Worm (Caenorhabditis elegans) whole organism, L1 larva: Measurements from ENCODE around the gene F07A11.5.

Source experiments
- C34B4.2 ChIP-seq: sonication (generic microtip); optimal IDR thresholded peaks from 2 replicates; lab custom pipeline; 2017; ENCODE audit warnings: mild to moderate bottlenecking, missing genetic modification characterization, missing compliant biosample characterization
- F16B12.6 ChIP-seq: fragments of 150-350 bp; optimal IDR thresholded peaks from 2 replicates; lab custom pipeline; 2014; ENCODE audit warnings: missing biosample characterization, missing genetic modification characterization
- Y116A8C.19 ChIP-seq: sonication (generic microtip); optimal IDR thresholded peaks from 2 replicates; lab custom pipeline; 2016; ENCODE audit warnings: missing compliant biosample characterization, missing genetic modification characterization, borderline replicate concordance
- aha-1 ChIP-seq: fragments of 150-350 bp; optimal IDR thresholded peaks from 2 replicates; lab custom pipeline; 2014; ENCODE audit warnings: missing biosample characterization, missing genetic modification characterization
- alr-1 ChIP-seq: fragments of 200-800 bp; sonication (Bioruptor generic); optimal IDR thresholded peaks from 2 replicates; lab custom pipeline; 2018; ENCODE audit warnings: borderline replicate concordance, mild to moderate bottlenecking, missing genetic modification characterization, missing compliant biosample characterization
- ama-1 ChIP-seq: fragments of 150-350 bp; optimal IDR thresholded peaks from 2 replicates; lab custom pipeline; 2014
- ceh-8 ChIP-seq: fragments of 200-800 bp; sonication (Bioruptor generic); optimal IDR thresholded peaks from 2 replicates; lab custom pipeline; 2018; ENCODE audit warnings: mild to moderate bottlenecking, missing genetic modification characterization, moderate library complexity, missing compliant biosample characterization
- ceh-82 ChIP-seq, 3 experiments: fragments of 150-350 bp in 1 of 3; sonication (generic microtip) in 2 of 3; optimal IDR thresholded peaks; 2 replicates each; lab custom pipeline; 2014 to 2017; ENCODE audit warnings: missing biosample characterization in 3 of 3, missing genetic modification characterization in 3 of 3
- dpl-1 ChIP-seq, 3 experiments: fragments of 150-350 bp in 2 of 3; sonication (generic microtip) in 1 of 3; optimal IDR thresholded peaks; 2 replicates each; lab custom pipeline; 2014 to 2017; ENCODE audit warnings: missing biosample characterization in 3 of 3, missing genetic modification characterization in 3 of 3, missing genetic modification reagents in 3 of 3
- efl-1 ChIP-seq, 4 experiments: fragments of 150-350 bp; optimal IDR thresholded peaks in 3 of 4; peaks in 1 of 4; 1 replicate in 1 of 4; 2 replicates in 3 of 4; lab custom pipeline; 2014; ENCODE audit warnings: missing biosample characterization in 2 of 4, missing genetic modification characterization in 2 of 4, missing genetic modification reagents in 2 of 4
- egl-13 ChIP-seq: sonication (generic microtip); optimal IDR thresholded peaks from 2 replicates; lab custom pipeline; 2016; ENCODE audit warnings: missing genotype, missing genetic modification reagents, missing genetic modification characterization, missing compliant biosample characterization
- elt-2 ChIP-seq: sonication (generic microtip); optimal IDR thresholded peaks from 2 replicates; lab custom pipeline; 2016; ENCODE audit warnings: missing genetic modification characterization, mild to moderate bottlenecking, inconsistent platforms, missing compliant biosample characterization, missing genetic modification reagents
- elt-3 ChIP-seq, 6 experiments: fragments of 150-350 bp in 1 of 6; sonication (generic microtip); optimal IDR thresholded peaks; 2 replicates each; lab custom pipeline; 2017 to 2018; ENCODE audit warnings: missing biosample characterization in 6 of 6, missing genetic modification characterization in 6 of 6, inconsistent platforms in 1 of 6
- fkh-10 ChIP-seq: sonication (generic microtip); optimal IDR thresholded peaks from 2 replicates; lab custom pipeline; 2017; ENCODE audit warnings: missing biosample characterization, missing genetic modification reagents, missing genetic modification characterization
- fkh-4 ChIP-seq: sonication (generic microtip); optimal IDR thresholded peaks from 2 replicates; lab custom pipeline; 2016; ENCODE audit warnings: missing compliant biosample characterization, missing genetic modification characterization, borderline replicate concordance
- fos-1 ChIP-seq: fragments of 150-350 bp; optimal IDR thresholded peaks from 2 replicates; lab custom pipeline; 2014; ENCODE audit warnings: missing biosample characterization, missing genetic modification characterization
- grh-1 ChIP-seq: fragments of 200-800 bp; sonication (Bioruptor generic); IDR thresholded peaks from 2 replicates; pipeline ENCODE4 v1.3.6; 2022; ENCODE audit warnings: missing genetic modification reagents, missing genetic modification characterization, missing compliant biosample characterization
- hlh-17 ChIP-seq: fragments of 200-800 bp; sonication (Bioruptor generic); optimal IDR thresholded peaks from 2 replicates; lab custom pipeline; 2018; ENCODE audit warnings: missing genetic modification characterization, mild to moderate bottlenecking, missing compliant biosample characterization, moderate library complexity, borderline replicate concordance
- isw-1 ChIP-seq: fragments of 200-800 bp; sonication (Bioruptor generic); IDR thresholded peaks from 2 replicates; pipeline ENCODE4 v1.3.6; 2022; ENCODE audit warnings: missing genetic modification characterization, missing compliant biosample characterization
- jun-1 ChIP-seq: fragments of 150-350 bp; optimal IDR thresholded peaks from 2 replicates; lab custom pipeline; 2014; ENCODE audit warnings: missing biosample characterization, missing genetic modification reagents, missing genetic modification characterization
- lin-14 ChIP-seq: fragments of 200-800 bp; sonication (Bioruptor generic); optimal IDR thresholded peaks from 2 replicates; lab custom pipeline; 2018; ENCODE audit warnings: mild to moderate bottlenecking, missing genetic modification characterization, moderate library complexity, missing compliant biosample characterization
- lin-35 ChIP-seq, 2 experiments: fragments of 150-350 bp; optimal IDR thresholded peaks; 2 replicates each; lab custom pipeline; 2014; ENCODE audit warnings: missing biosample characterization in 2 of 2, missing genetic modification characterization in 2 of 2, missing genetic modification reagents in 2 of 2
- lin-39 ChIP-seq: fragments of 150-350 bp; optimal IDR thresholded peaks from 2 replicates; lab custom pipeline; 2014; ENCODE audit warnings: missing biosample characterization, missing genetic modification reagents, missing genetic modification characterization
- mab-9 ChIP-seq: fragments of 200-800 bp; sonication (Bioruptor generic); IDR thresholded peaks from 2 replicates; pipeline ENCODE4 v1.3.6; 2022; ENCODE audit warnings: missing genetic modification reagents, missing genetic modification characterization, missing compliant biosample characterization
- mef-2 ChIP-seq: fragments of 150-350 bp; optimal IDR thresholded peaks from 2 replicates; lab custom pipeline; 2014; ENCODE audit warnings: missing biosample characterization, missing genetic modification characterization
- mep-1 ChIP-seq: fragments of 150-350 bp; optimal IDR thresholded peaks from 2 replicates; lab custom pipeline; 2014; ENCODE audit warnings: missing biosample characterization, missing genetic modification characterization
- nhr-20 ChIP-seq: sonication (generic microtip); optimal IDR thresholded peaks from 2 replicates; lab custom pipeline; 2016; ENCODE audit warnings: mild to moderate bottlenecking, missing genetic modification characterization, missing compliant biosample characterization
- nhr-237 ChIP-seq: fragments of 150-350 bp; optimal IDR thresholded peaks from 2 replicates; lab custom pipeline; 2014; ENCODE audit warnings: missing biosample characterization, missing genetic modification characterization
- nhr-28 ChIP-seq: fragments of 150-350 bp; optimal IDR thresholded peaks from 2 replicates; lab custom pipeline; 2014; ENCODE audit warnings: missing biosample characterization, missing genetic modification characterization
- nhr-47 ChIP-seq: sonication (generic microtip); optimal IDR thresholded peaks from 2 replicates; lab custom pipeline; 2016; ENCODE audit warnings: mild to moderate bottlenecking, missing genetic modification characterization, moderate library complexity, missing compliant biosample characterization
- nhr-71 ChIP-seq: sonication (generic microtip); optimal IDR thresholded peaks from 2 replicates; lab custom pipeline; 2016; ENCODE audit warnings: mild to moderate bottlenecking, missing genetic modification characterization, moderate library complexity, missing compliant biosample characterization
- nhr-76 ChIP-seq: sonication (generic microtip); optimal IDR thresholded peaks from 2 replicates; lab custom pipeline; 2017; ENCODE audit warnings: missing biosample characterization, missing genetic modification characterization
- nhr-77 ChIP-seq: fragments of 150-350 bp; optimal IDR thresholded peaks from 2 replicates; lab custom pipeline; 2014; ENCODE audit warnings: missing biosample characterization, missing genetic modification characterization
- nhr-84 ChIP-seq: sonication (generic microtip); optimal IDR thresholded peaks from 2 replicates; lab custom pipeline; 2017; ENCODE audit warnings: missing biosample characterization, missing genetic modification characterization
- nhr-85 ChIP-seq: sonication (generic microtip); peaks from one replicate; lab custom pipeline; 2016; ENCODE audit warnings: missing genetic modification characterization, inconsistent platforms, missing compliant biosample characterization
- pax-3 ChIP-seq: fragments of 200-800 bp; sonication (Bioruptor generic); optimal IDR thresholded peaks from 2 replicates; lab custom pipeline; 2018; ENCODE audit warnings: mild to moderate bottlenecking, missing genetic modification characterization, moderate library complexity, missing compliant biosample characterization
- pqm-1 ChIP-seq: sonication (generic microtip); optimal IDR thresholded peaks from 3 replicates; lab custom pipeline; 2017; ENCODE audit warnings: missing biosample characterization, missing genetic modification characterization
- snpc-4 ChIP-seq: fragments of 150-350 bp; optimal IDR thresholded peaks from 2 replicates; lab custom pipeline; 2014; ENCODE audit warnings: missing biosample characterization, missing genetic modification characterization
- swsn-7 ChIP-seq: sonication (generic microtip); optimal IDR thresholded peaks from 2 replicates; lab custom pipeline; 2016; ENCODE audit warnings: missing genetic modification characterization, missing compliant biosample characterization
- tlp-1 ChIP-seq: fragments of 150-350 bp; optimal IDR thresholded peaks from 2 replicates; lab custom pipeline; 2014; ENCODE audit warnings: missing biosample characterization, missing genetic modification characterization
- unc-130 ChIP-seq: fragments of 150-350 bp; optimal IDR thresholded peaks from 2 replicates; lab custom pipeline; 2017; ENCODE audit warnings: missing biosample characterization, missing genetic modification characterization, inconsistent platforms
- unc-30 ChIP-seq: sonication (generic microtip); optimal IDR thresholded peaks from 2 replicates; lab custom pipeline; 2017; ENCODE audit warnings: missing biosample characterization, missing genetic modification characterization
- unc-62 ChIP-seq: fragments of 150-350 bp; optimal IDR thresholded peaks from 2 replicates; lab custom pipeline; 2014; ENCODE audit warnings: missing biosample characterization, missing genetic modification reagents, missing genetic modification characterization
- unc-86 ChIP-seq: sonication (generic microtip); optimal IDR thresholded peaks from 2 replicates; lab custom pipeline; 2016; ENCODE audit warnings: missing genetic modification characterization, missing compliant biosample characterization
- unc-98 ChIP-seq: fragments of 200-800 bp; sonication (Bioruptor generic); IDR thresholded peaks from 2 replicates; pipeline ENCODE4 v1.3.6; 2022; ENCODE audit warnings: missing genetic modification characterization, missing compliant biosample characterization
- vab-15 ChIP-seq: sonication (generic microtip); optimal IDR thresholded peaks from 2 replicates; lab custom pipeline; 2017; ENCODE audit warnings: missing genotype, mild to moderate bottlenecking, missing genetic modification characterization, missing compliant biosample characterization
- zip-4 ChIP-seq: fragments of 200-800 bp; sonication (Bioruptor generic); optimal IDR thresholded peaks from 2 replicates; lab custom pipeline; 2018; ENCODE audit warnings: mild to moderate bottlenecking, missing genetic modification characterization, moderate library complexity, missing compliant biosample characterization
- ztf-11 ChIP-seq, 2 experiments: sonication (generic microtip); optimal IDR thresholded peaks; 2 replicates each; lab custom pipeline; 2016 to 2017; ENCODE audit warnings: missing genetic modification characterization in 2 of 2, missing biosample characterization in 1 of 2, missing compliant biosample characterization in 1 of 2
- ztf-4 ChIP-seq: fragments of 150-350 bp; optimal IDR thresholded peaks from 2 replicates; lab custom pipeline; 2014; ENCODE audit warnings: missing biosample characterization, missing genetic modification characterization

The F07A11.5 gene

DNA sequence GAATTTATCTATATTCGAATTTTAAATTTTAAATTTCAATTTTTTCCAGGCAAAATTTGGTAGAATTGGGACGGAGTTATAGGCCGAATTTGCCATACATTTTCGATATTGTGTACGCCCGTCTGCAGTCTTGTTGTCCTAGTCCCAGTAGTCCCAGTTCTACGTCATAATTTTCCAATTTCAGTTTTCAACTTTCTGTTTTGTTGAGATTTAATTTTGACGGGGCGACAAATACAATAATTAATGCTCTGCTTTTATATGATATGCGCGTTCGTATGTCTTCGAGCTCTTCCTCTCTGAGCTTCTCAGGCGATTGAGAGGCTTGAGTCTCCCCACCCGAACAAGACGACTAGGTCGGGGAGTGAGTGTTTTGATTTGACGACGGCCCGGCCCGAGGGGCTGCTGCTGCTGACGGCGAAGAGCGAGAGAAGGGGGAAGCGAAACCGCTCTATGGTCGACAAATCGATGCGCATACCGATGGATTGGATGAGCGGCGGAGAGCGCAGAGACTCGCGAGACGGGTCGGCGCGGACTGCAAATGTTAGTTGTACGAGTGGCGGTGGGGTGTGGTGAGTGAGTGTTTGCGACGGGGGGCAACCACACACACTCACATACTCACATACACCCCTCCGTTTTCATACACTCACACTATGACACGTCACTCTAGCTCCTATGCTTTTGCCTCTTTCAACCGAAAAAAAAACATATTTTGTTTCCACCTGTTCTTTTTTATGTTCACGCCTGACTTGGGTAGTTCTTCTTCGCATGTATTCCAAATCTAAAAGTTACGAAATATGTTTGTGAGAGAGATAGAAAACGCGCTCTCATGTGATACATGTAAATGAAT is 22.8 kb downstream of the F07A11.5 start (continued):
- no peak for TF ChIP-seq mef-2
- no peak for TF ChIP-seq unc-62
- peak; percentile 49 for TF ChIP-seq grh-1
- TF ChIP-seq swsn-7 (tag; lab: Kevin White, UChicago), result peak; percentile 85
- no peak for TF ChIP-seq hlh-17 (GFP tag; lab: Kevin White, UChicago)
- 0 out of 2 replicates have a peak, but pooled peaks have one; percentile 6 for TF ChIP-seq isw-1 (GFP tag; lab: Robert Waterston, UW)
- peak; percentile 63 for TF ChIP-seq unc-86 (tag; lab: Kevin White, UChicago)
- TF ChIP-seq nhr-71, result peak; percentile 84
- peak; percentile 83 for TF ChIP-seq ztf-4
- peak; percentile 65 for TF ChIP-seq ceh-8 (GFP tag; lab: Kevin White, UChicago)
- peak; percentile 36 for TF ChIP-seq mep-1 (tag; lab: Kevin White, UChicago)
- peak in 2 of 6 experiments; percentile 21 to 63 for TF ChIP-seq elt-3 (tag; optimal IDR thresholded peaks at IDR 0.05; lab: Kevin White, UChicago)
- TF ChIP-seq efl-1 (optimal IDR thresholded peaks at IDR 0.05; lab: Kevin White, UChicago), result peak; percentile 48 to 54
- TF ChIP-seq efl-1 (GFP tag; optimal IDR thresholded peaks at IDR 0.05 in 1 of 2; lab: Kevin White, UChicago), result peak; percentile 56 to 91
- no peak for TF ChIP-seq pqm-1
- TF ChIP-seq pax-3, result peak; percentile 52
- TF ChIP-seq jun-1 (tag; lab: Kevin White, UChicago), result peak; percentile 86
- TF ChIP-seq unc-98 (GFP tag; lab: Robert Waterston, UW), result no peak
- peak; percentile 33 for TF ChIP-seq snpc-4 (tag; lab: Kevin White, UChicago)
- TF ChIP-seq egl-13, result peak; percentile 63
- TF ChIP-seq C34B4.2, result peak; percentile 36
- no peak for TF ChIP-seq alr-1 (tag; lab: Kevin White, UChicago)
- TF ChIP-seq tlp-1, result no peak
- peak; percentile 66 for TF ChIP-seq mab-9 (GFP tag; lab: Robert Waterston, UW)
- peak; percentile 15 for TF ChIP-seq F16B12.6
- TF ChIP-seq elt-2 (tag; lab: Kevin White, UChicago), result no peak
- TF ChIP-seq nhr-85 (tag; lab: Kevin White, UChicago), result peak; percentile 86
- TF ChIP-seq ama-1, result peak; percentile 54
- peak; percentile 67 for TF ChIP-seq fkh-10
- TF ChIP-seq lin-39 (tag; lab: Kevin White, UChicago), result no peak
- TF ChIP-seq Y116A8C.19, result no peak
- peak; percentile 63 to 81 (median 78) for TF ChIP-seq ceh-82 (tag; optimal IDR thresholded peaks at IDR 0.05; lab: Kevin White, UChicago)
- TF ChIP-seq nhr-28, result no peak
- peak; percentile 89 for TF ChIP-seq nhr-77

DNA sequence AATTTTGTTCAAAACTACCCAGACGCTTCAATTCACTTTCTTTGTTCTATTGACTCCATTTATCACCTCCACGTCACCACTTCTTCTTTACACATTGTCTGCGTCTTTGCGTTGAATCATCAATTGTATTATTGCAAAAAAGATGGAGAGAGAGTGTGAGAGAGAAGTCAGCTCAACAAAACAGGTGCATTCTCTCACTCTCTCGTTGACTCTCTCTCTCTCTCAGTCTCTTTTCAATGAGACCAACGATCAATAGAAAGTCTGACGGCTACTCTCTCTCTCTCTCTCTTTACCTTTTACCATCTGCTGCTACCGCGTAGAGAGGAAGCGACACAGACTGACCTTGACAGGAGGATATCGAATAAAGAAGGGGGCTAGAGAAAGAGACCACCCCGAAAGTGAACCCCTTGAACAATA is 23.7 kb downstream of the F07A11.5 start:
- peak; percentile 11 for TF ChIP-seq unc-86 (tag; lab: Kevin White, UChicago)
- peak; percentile 65 to 71 for TF ChIP-seq lin-35 (GFP tag; optimal IDR thresholded peaks at IDR 0.05; lab: Kevin White, UChicago)
- TF ChIP-seq lin-14, result peak; percentile 97
- no peak for TF ChIP-seq hlh-17 (GFP tag; lab: Kevin White, UChicago)
- peak; percentile 1 for TF ChIP-seq vab-15 (tag; lab: Kevin White, UChicago)
- no peak for TF ChIP-seq aha-1 (tag; lab: Kevin White, UChicago)
- TF ChIP-seq ztf-11 (tag; optimal IDR thresholded peaks at IDR 0.05; lab: Kevin White, UChicago), result peak in 1 of 2 experiments; percentile 30
- TF ChIP-seq nhr-20 (tag; lab: Kevin White, UChicago), result peak; percentile 96
- peak; percentile 86 for TF ChIP-seq nhr-47 (tag; lab: Kevin White, UChicago)
- TF ChIP-seq mab-9 (GFP tag; lab: Robert Waterston, UW), result no peak
- no peak for TF ChIP-seq nhr-84 (tag; lab: Kevin White, UChicago)
- TF ChIP-seq unc-30, result no peak
- peak; percentile 97 for TF ChIP-seq fos-1 (tag; lab: Kevin White, UChicago)
- no peak for TF ChIP-seq Y116A8C.19
- no peak for TF ChIP-seq zip-4 (GFP tag; lab: Kevin White, UChicago)
- TF ChIP-seq F16B12.6, result no peak
- peak; percentile 91 for TF ChIP-seq ztf-4
- peak; percentile 87 for TF ChIP-seq swsn-7 (tag; lab: Kevin White, UChicago)
- TF ChIP-seq unc-130 (tag; lab: Kevin White, UChicago), result peak; percentile 54
- TF ChIP-seq nhr-237 (tag; lab: Kevin White, UChicago), result peak; percentile 79
- no peak for TF ChIP-seq unc-98 (GFP tag; lab: Robert Waterston, UW)
- TF ChIP-seq nhr-77, result peak; percentile 94
- peak; percentile 9 for TF ChIP-seq fkh-4 (tag; lab: Kevin White, UChicago)
- TF ChIP-seq grh-1, result peak; percentile 87
- TF ChIP-seq pax-3, result peak; percentile 52
- TF ChIP-seq ama-1, result peak; percentile 89
- TF ChIP-seq nhr-76 (tag; lab: Kevin White, UChicago), result peak; percentile 49
- peak; percentile 46 to 64 (median 49) for TF ChIP-seq dpl-1 (GFP tag; optimal IDR thresholded peaks at IDR 0.05; lab: Kevin White, UChicago)
